Worm (Caenorhabditis elegans) whole organism, midembryonic: ENCODE data around the gene T04A8.7.

Source experiments
- T22C8.4 ChIP-seq: fragments of 200-800 bp; sonication (Bioruptor generic); IDR thresholded peaks from 2 replicates; pipeline ENCODE4 v1.3.6; 2022; ENCODE audit warnings: missing genetic modification characterization, missing compliant biosample characterization
- flt-1 ChIP-seq: fragments of 200-800 bp; sonication (Bioruptor generic); IDR thresholded peaks from 2 replicates; pipeline ENCODE4 v1.3.6; 2022; ENCODE audit warnings: missing genetic modification characterization, missing compliant biosample characterization
- klf-2 ChIP-seq: fragments of 200-800 bp; sonication (Bioruptor generic); conservative IDR thresholded peaks from 2 replicates; pipeline ENCODE4 v1.3.6; 2022; ENCODE audit warnings: missing genetic modification reagents, missing genetic modification characterization, missing compliant biosample characterization
- med-1 ChIP-seq: sonication (generic microtip); optimal IDR thresholded peaks from 2 replicates; lab custom pipeline; 2017; ENCODE audit warnings: missing genetic modification characterization, mild to moderate bottlenecking, missing compliant biosample characterization, antibody characterized with exemption, missing genetic modification reagents; ENCODE audit not compliant: insufficient read depth
- ref-1 ChIP-seq: fragments of 200-800 bp; sonication (Bioruptor generic); conservative IDR thresholded peaks from 2 replicates; pipeline ENCODE4 v1.3.6; 2022; ENCODE audit warnings: missing genetic modification reagents, missing genetic modification characterization, missing compliant biosample characterization
- tab-1 ChIP-seq: fragments of 200-800 bp; sonication (Bioruptor generic); IDR thresholded peaks from 2 replicates; pipeline ENCODE4 v1.3.6; 2022; ENCODE audit warnings: missing genetic modification characterization, missing compliant biosample characterization
- ztf-23 ChIP-seq: fragments of 200-800 bp; sonication (Bioruptor generic); IDR thresholded peaks from 2 replicates; pipeline ENCODE4 v1.3.6; 2022; ENCODE audit warnings: missing genetic modification reagents, missing genetic modification characterization, missing compliant biosample characterization
- ztf-29 ChIP-seq: fragments of 200-800 bp; sonication (Bioruptor generic); IDR thresholded peaks from 2 replicates; pipeline ENCODE4 v1.3.6; 2022; ENCODE audit warnings: missing genetic modification reagents, missing genetic modification characterization, missing compliant biosample characterization

ce11 chrIII:4649811-4650544 is 45.2 kb upstream of the T04A8.7 start, which contains the start of gene ppm-2:
- TF ChIP-seq ref-1 (GFP tag; lab: Robert Waterston, UW) (no peak), ztf-29 (GFP tag; lab: Robert Waterston, UW) (no peak), flt-1 (no peak), med-1 (GFP tag; lab: Kevin White, UChicago) (no peak), T22C8.4 (no peak), ztf-23 (GFP tag; lab: Robert Waterston, UW) (no peak), tab-1 (GFP tag; lab: Robert Waterston, UW) (no peak), klf-2 (GFP tag; lab: Robert Waterston, UW) (no peak)
